Fruit fly (Drosophila melanogaster): ENCODE data around the gene iPLA2-VIA.
A peak's percentile ranks its signal among the peaks of the same experiment; 100 is the strongest.

The iPLA2-VIA gene

dm6 chr3L:9854583-9855519, 9.3 kb downstream of the iPLA2-VIA start, which contains the start of gene RasGAP1 (continued):
- TF ChIP-seq CG5180 (GFP tag; optimal IDR thresholded peaks at IDR 0.05) (peak; percentile 46), CG7745 (tag; optimal IDR thresholded peaks at IDR 0.05) (no peak), CG11504 (tag; optimal IDR thresholded peaks at IDR 0.05) (peak; percentile 60), knrl (GFP tag; IDR thresholded peaks at IDR 0.05; ENCODE audit: partially characterized antibody) (peak; percentile 51; the same call in 1 of the 3 replicates), CG10543 (GFP tag; optimal IDR thresholded peaks at IDR 0.05) (no peak), shn (GFP tag; optimal IDR thresholded peaks at IDR 0.05) (peak; percentile 11), Hr39 (optimal IDR thresholded peaks at IDR 0.05) (no peak), CG12155 (GFP tag; optimal IDR thresholded peaks at IDR 0.05) (peak; percentile 82), gsb-n (tag; optimal IDR thresholded peaks at IDR 0.05) (no peak), CG5953 (GFP tag; IDR thresholded peaks at IDR 0.05) (no peak), inv (GFP tag; IDR thresholded peaks at IDR 0.05; ENCODE audit: partially characterized antibody) (peak; percentile 28; the same call in 1 of the 2 replicates), Scr (GFP tag; IDR thresholded peaks at IDR 0.05; ENCODE audit: partially characterized antibody) (0 out of 2 replicates have a peak, but pooled peaks have one; percentile 36), z (GFP tag; IDR thresholded peaks at IDR 0.05) (0 out of 3 replicates have a peak, but pooled peaks have one; percentile 36), CG15011 (GFP tag; optimal IDR thresholded peaks at IDR 0.05) (no peak), Poxn (GFP tag; IDR thresholded peaks at IDR 0.05) (no peak), schlank (tag; optimal IDR thresholded peaks at IDR 0.05) (no peak), exex (tag; optimal IDR thresholded peaks at IDR 0.05) (no peak), CG10979 (tag; optimal IDR thresholded peaks at IDR 0.05) (no peak), az2 (GFP tag; optimal IDR thresholded peaks at IDR 0.05) (no peak), chm (GFP tag; IDR thresholded peaks at IDR 0.05) (peak; percentile 52), Spps (tag; optimal IDR thresholded peaks at IDR 0.05) (no peak), Camta (GFP tag; optimal IDR thresholded peaks at IDR 0.05) (no peak), CG34422 (GFP tag; IDR thresholded peaks at IDR 0.05) (peak; percentile 72), chinmo (GFP tag; IDR thresholded peaks at IDR 0.05; ENCODE audit: partially characterized antibody) (peak; percentile 94; the same call in 2 of the 4 replicates), tx (GFP tag; optimal IDR thresholded peaks at IDR 0.05) (no peak), gce (GFP tag; IDR thresholded peaks at IDR 0.05) (no peak), CG7963 (GFP tag; IDR thresholded peaks at IDR 0.05; ENCODE audit: partially characterized antibody) (0 out of 3 replicates have a peak, but pooled peaks have one; percentile 33), sima (GFP tag; optimal IDR thresholded peaks at IDR 0.05) (no peak), CG15073 (GFP tag; optimal IDR thresholded peaks at IDR 0.05) (no peak), Aef1 (GFP tag; IDR thresholded peaks at IDR 0.05) (peak; percentile 77), CG4617 (GFP tag; optimal IDR thresholded peaks at IDR 0.05; ENCODE audit: borderline replicate concordance) (peak; percentile 91), trem (tag; optimal IDR thresholded peaks at IDR 0.05) (no peak), CG10321 (GFP tag; IDR thresholded peaks at IDR 0.05) (peak; percentile 97), fd3F (GFP tag; optimal IDR thresholded peaks at IDR 0.05) (no peak), Adf1 (GFP tag; IDR thresholded peaks at IDR 0.05) (peak; percentile 44), Xrp1 (GFP tag; IDR thresholded peaks at IDR 0.05) (no peak), H2.0 (GFP tag; IDR thresholded peaks at IDR 0.05) (no peak), sim (GFP tag; IDR thresholded peaks at IDR 0.05) (no peak), Fer2 (tag; optimal IDR thresholded peaks at IDR 0.05) (no peak), sna (GFP tag; IDR thresholded peaks at IDR 0.05; ENCODE audit: partially characterized antibody) (no peak), nau (GFP tag; optimal IDR thresholded peaks at IDR 0.05) (no peak), CG2678 (tag; optimal IDR thresholded peaks at IDR 0.05) (no peak), aop (GFP tag; IDR thresholded peaks at IDR 0.05) (no peak), Jarid2 (GFP tag; optimal IDR thresholded peaks at IDR 0.05) (peak; percentile 78), CG9876 (GFP tag; optimal IDR thresholded peaks at IDR 0.05) (no peak), sens (GFP tag) (peak; percentile 66), bsh (GFP tag; optimal IDR thresholded peaks at IDR 0.05) (no peak), so (GFP tag; IDR thresholded peaks at IDR 0.05) (peak; percentile 43; the same call in 1 of the 3 replicates)

All from whole organism, embryonic.